Worm (Caenorhabditis elegans) whole organism, mixed stage, embryonic: ENCODE results near the gene F53F4.17.

Experiments used
- M03D4.4 ChIP-seq: sonication (generic microtip); optimal IDR thresholded peaks from 2 replicates; lab custom pipeline; 2017; ENCODE audit warnings: mild to moderate bottlenecking, missing genetic modification characterization, missing compliant biosample characterization
- blmp-1 ChIP-seq: fragments of 150-350 bp; optimal IDR thresholded peaks from 2 replicates; lab custom pipeline; 2014; ENCODE audit warnings: missing biosample characterization, missing genetic modification characterization
- ceh-39 ChIP-seq: fragments of 150-350 bp; optimal IDR thresholded peaks from 2 replicates; lab custom pipeline; 2014; ENCODE audit warnings: missing biosample characterization, missing genetic modification characterization
- ceh-43 ChIP-seq: fragments of 200-800 bp; sonication (Bioruptor generic); optimal IDR thresholded peaks from 2 replicates; lab custom pipeline; 2018; ENCODE audit warnings: mild to moderate bottlenecking, missing genetic modification characterization, moderate library complexity, missing compliant biosample characterization
- ceh-83 ChIP-seq: fragments of 200-800 bp; sonication (Bioruptor generic); optimal IDR thresholded peaks from 2 replicates; lab custom pipeline; 2018; ENCODE audit warnings: mild to moderate bottlenecking, missing genetic modification characterization, missing compliant biosample characterization
- cnd-1 ChIP-seq: fragments of 200-800 bp; sonication (Bioruptor generic); optimal IDR thresholded peaks from 2 replicates; lab custom pipeline; 2018; ENCODE audit warnings: mild to moderate bottlenecking, missing genetic modification characterization, missing compliant biosample characterization
- drap-1 ChIP-seq: fragments of 200-800 bp; sonication (Bioruptor generic); optimal IDR thresholded peaks from 3 replicates; lab custom pipeline; 2018; ENCODE audit warnings: mild to moderate bottlenecking, missing genetic modification characterization, missing compliant biosample characterization
- elt-1 ChIP-seq: sonication (generic microtip); optimal IDR thresholded peaks from 2 replicates; lab custom pipeline; 2017; ENCODE audit warnings: missing genetic modification characterization, mild to moderate bottlenecking, missing compliant biosample characterization, antibody characterized with exemption, moderate library complexity, borderline replicate concordance; ENCODE audit not compliant: insufficient read depth
- flh-1 ChIP-seq: fragments of 200-800 bp; sonication (Bioruptor generic); optimal IDR thresholded peaks from 2 replicates; lab custom pipeline; 2018; ENCODE audit warnings: mild to moderate bottlenecking, missing genetic modification characterization, moderate library complexity, missing compliant biosample characterization
- ham-2 ChIP-seq: fragments of 200-800 bp; sonication (Bioruptor generic); optimal IDR thresholded peaks from 2 replicates; lab custom pipeline; 2018; ENCODE audit warnings: mild to moderate bottlenecking, missing genetic modification characterization, missing compliant biosample characterization
- lin-13 ChIP-seq: fragments of 150-350 bp; optimal IDR thresholded peaks from 2 replicates; lab custom pipeline; 2014; ENCODE audit warnings: missing biosample characterization, missing genetic modification characterization
- lin-32 ChIP-seq: fragments of 200-800 bp; sonication (Bioruptor generic); optimal IDR thresholded peaks from 2 replicates; lab custom pipeline; 2018; ENCODE audit warnings: mild to moderate bottlenecking, missing genetic modification characterization, missing compliant biosample characterization
- lsy-2 ChIP-seq: fragments of 150-350 bp; optimal IDR thresholded peaks from 2 replicates; lab custom pipeline; 2014; ENCODE audit warnings: missing biosample characterization, missing genetic modification characterization
- mep-1 ChIP-seq: fragments of 150-350 bp; optimal IDR thresholded peaks from 2 replicates; lab custom pipeline; 2017; ENCODE audit warnings: missing biosample characterization, missing genetic modification reagents, missing genetic modification characterization, inconsistent platforms
- mls-2 ChIP-seq: sonication (generic microtip); optimal IDR thresholded peaks from 2 replicates; lab custom pipeline; 2016; ENCODE audit warnings: mild to moderate bottlenecking, missing genetic modification characterization, moderate library complexity, missing compliant biosample characterization
- nhr-2 ChIP-seq: fragments of 150-350 bp; optimal IDR thresholded peaks from 2 replicates; lab custom pipeline; 2014; ENCODE audit warnings: missing biosample characterization, missing genetic modification characterization
- nhr-237 ChIP-seq: fragments of 150-350 bp; optimal IDR thresholded peaks from 2 replicates; lab custom pipeline; 2014; ENCODE audit warnings: missing biosample characterization, missing genetic modification characterization
- nhr-28 ChIP-seq: fragments of 150-350 bp; optimal IDR thresholded peaks from 2 replicates; lab custom pipeline; 2014; ENCODE audit warnings: missing biosample characterization, missing genetic modification characterization
- nhr-76 ChIP-seq: sonication (generic microtip); optimal IDR thresholded peaks from 2 replicates; lab custom pipeline; 2017; ENCODE audit warnings: missing biosample characterization, missing genetic modification characterization
- sem-2 ChIP-seq: fragments of 200-800 bp; sonication (Bioruptor generic); optimal IDR thresholded peaks from 2 replicates; lab custom pipeline; 2018; ENCODE audit warnings: mild to moderate bottlenecking, missing genetic modification characterization, missing compliant biosample characterization
- snpc-4 ChIP-seq: fragments of 150-350 bp; optimal IDR thresholded peaks from 2 replicates; lab custom pipeline; 2014; ENCODE audit warnings: missing biosample characterization, missing genetic modification characterization
- sptf-1 ChIP-seq: sonication (generic microtip); optimal IDR thresholded peaks from 2 replicates; lab custom pipeline; 2017; ENCODE audit warnings: mild to moderate bottlenecking, missing genetic modification characterization, moderate library complexity, missing compliant biosample characterization
- tbx-8 ChIP-seq: fragments of 200-800 bp; sonication (Bioruptor generic); optimal IDR thresholded peaks from 2 replicates; lab custom pipeline; 2018; ENCODE audit warnings: mild to moderate bottlenecking, missing genetic modification characterization, moderate library complexity, missing compliant biosample characterization
- unc-120 ChIP-seq: sonication (generic microtip); optimal IDR thresholded peaks from 2 replicates; lab custom pipeline; 2017; ENCODE audit warnings: missing genetic modification characterization, missing compliant biosample characterization; ENCODE audit not compliant: poor library complexity, severe bottlenecking
- unc-39 ChIP-seq: fragments of 150-350 bp; optimal IDR thresholded peaks from 2 replicates; lab custom pipeline; 2014; ENCODE audit warnings: missing biosample characterization, missing genetic modification characterization
- unc-62 ChIP-seq: fragments of 150-350 bp; optimal IDR thresholded peaks from 2 replicates; lab custom pipeline; 2014; ENCODE audit warnings: missing biosample characterization, missing genetic modification reagents, missing genetic modification characterization
- zip-8 ChIP-seq: fragments of 150-350 bp; optimal IDR thresholded peaks from 2 replicates; lab custom pipeline; 2014; ENCODE audit warnings: missing biosample characterization, missing genetic modification characterization
- ztf-11 ChIP-seq: fragments of 150-350 bp; optimal IDR thresholded peaks from 2 replicates; lab custom pipeline; 2014; ENCODE audit warnings: missing biosample characterization, missing genetic modification characterization

Gene F53F4.17

ce11 chrV:13577463-13577862, 10.5 kb upstream of the F53F4.17 start:
- TF ChIP-seq sem-2 (GFP tag; lab: Kevin White, UChicago): no peak
- TF ChIP-seq M03D4.4: no peak
- TF ChIP-seq ceh-83 (GFP tag; lab: Kevin White, UChicago): no peak

ce11 chrV:13578637-13579036, 9.4 kb upstream of the F53F4.17 start, which contains the start of gene C50B8.6:
Gene C50B8.6 (plus strand): TSS chrV:13578972.
- TF ChIP-seq unc-120 (tag; lab: Kevin White, UChicago) (no peak), mls-2 (tag; lab: Kevin White, UChicago) (no peak), M03D4.4 (no peak), nhr-2 (tag; lab: Kevin White, UChicago) (no peak), zip-8 (tag; lab: Kevin White, UChicago) (no peak), elt-1 (tag; lab: Kevin White, UChicago) (no peak)

- TF ChIP-seq snpc-4 (no peak), drap-1 (GFP tag; lab: Kevin White, UChicago) (no peak), mep-1 (tag; lab: Kevin White, UChicago) (no peak), ceh-43 (GFP tag; lab: Kevin White, UChicago) (no peak), ztf-11 (tag; lab: Kevin White, UChicago) (no peak), unc-62 (no peak), tbx-8 (GFP tag; lab: Kevin White, UChicago) (no peak), M03D4.4 (no peak), blmp-1 (no peak), nhr-28 (no peak), lin-32 (GFP tag; lab: Kevin White, UChicago) (no peak), unc-120 (tag; lab: Kevin White, UChicago) (no peak), nhr-237 (tag; lab: Kevin White, UChicago) (no peak)
- TF ChIP-seq, all 35 proteins: peak for 0
Observed at ce11 chrV:13580696-13581095, 7.3 kb upstream of the F53F4.17 start, which contains the start of gene C50B8.5. Gene C50B8.5 (plus strand): TSS chrV:13580968.

- TF ChIP-seq lsy-2 (no peak), drap-1 (GFP tag; lab: Kevin White, UChicago) (no peak), mls-2 (tag; lab: Kevin White, UChicago) (no peak), mep-1 (tag; lab: Kevin White, UChicago) (no peak)
Observed at ce11 chrV:13584484-13584883, 3.5 kb upstream of the F53F4.17 start, which contains the start of gene F53F4.1. Gene F53F4.1 (plus strand): TSS chrV:13584784.

- TF ChIP-seq blmp-1: no peak
- no peak for TF ChIP-seq cnd-1 (tag; lab: Kevin White, UChicago)
- no peak for TF ChIP-seq nhr-237 (tag; lab: Kevin White, UChicago)
- TF ChIP-seq mep-1 (tag; lab: Kevin White, UChicago): no peak
- no peak for TF ChIP-seq lin-13
- TF ChIP-seq nhr-76 (tag; lab: Kevin White, UChicago): no peak
- TF ChIP-seq snpc-4: no peak
- TF ChIP-seq unc-120 (tag; lab: Kevin White, UChicago): no peak
- TF ChIP-seq ceh-83 (GFP tag; lab: Kevin White, UChicago): no peak
- TF ChIP-seq flh-1: no peak
- no peak for TF ChIP-seq unc-39
- TF ChIP-seq ham-2 (GFP tag; lab: Kevin White, UChicago): no peak
- no peak for TF ChIP-seq ztf-11 (tag; lab: Kevin White, UChicago)
- TF ChIP-seq sptf-1 (tag; lab: Kevin White, UChicago): no peak
Observed at ce11 chrV:13589494-13590176, 1.6 kb downstream of the F53F4.17 start, which contains the start of the genes F53F4.2 and F53F4.18. Gene F53F4.2 (minus strand): TSS chrV:13589594. Gene F53F4.18 (plus strand): TSS chrV:13590126.

- no peak for TF ChIP-seq ham-2 (GFP tag; lab: Kevin White, UChicago)
- no peak for TF ChIP-seq ceh-39 (tag; lab: Kevin White, UChicago)
- no peak for TF ChIP-seq sptf-1 (tag; lab: Kevin White, UChicago)
- TF ChIP-seq nhr-76 (tag; lab: Kevin White, UChicago): no peak
Observed at ce11 chrV:13591504-13592174, 3.6 kb downstream of the F53F4.17 start, which contains the start of gene tbcb-1. Gene tbcb-1 (plus strand): TSS chrV:13592124.
